Comparison of ENCODE assay signal across 3 worm cellular contexts in genomic region chrX:15564338-15564737, ce11.
TF ChIP-seq lines count a peak whose summit lies in the region.

No protein-coding gene starts in this region.

TF ChIP-seq in whole organism, L1 larva, 84 proteins besides CTCF, POLR2A, EP300 and RAD21 (continued from another document):
- TF ChIP-seq mep-1 (tag; optimal IDR thresholded peaks at IDR 0.05; lab: Kevin White, UChicago) (peak; percentile 25), xbp-1 (tag; optimal IDR thresholded peaks at IDR 0.05; lab: Kevin White, UChicago) (no peak), fkh-10 (GFP tag; optimal IDR thresholded peaks at IDR 0.05; lab: Kevin White, UChicago) (no peak), fkh-8 (tag; optimal IDR thresholded peaks at IDR 0.05; lab: Kevin White, UChicago) (peak; percentile 26), nhr-20 (tag; optimal IDR thresholded peaks at IDR 0.05; lab: Kevin White, UChicago) (no peak), isw-1 (GFP tag; IDR thresholded peaks at IDR 0.05; lab: Robert Waterston, UW) (no peak), unc-130 (tag; optimal IDR thresholded peaks at IDR 0.05; lab: Kevin White, UChicago) (no peak), efl-3 (GFP tag; optimal IDR thresholded peaks at IDR 0.05; lab: Kevin White, UChicago) (no peak), lin-15B (tag; optimal IDR thresholded peaks at IDR 0.05; lab: Kevin White, UChicago) (no peak), sptf-1 (tag; optimal IDR thresholded peaks at IDR 0.05; lab: Kevin White, UChicago) (no peak), C34B4.2 (tag; optimal IDR thresholded peaks at IDR 0.05; lab: Kevin White, UChicago) (no peak), snu-23 (GFP tag; optimal IDR thresholded peaks at IDR 0.05; lab: Kevin White, UChicago) (peak; percentile 37), skn-1 (tag; optimal IDR thresholded peaks at IDR 0.05; lab: Kevin White, UChicago) (no peak), nhr-71 (tag; optimal IDR thresholded peaks at IDR 0.05; lab: Kevin White, UChicago) (peak; percentile 27), swsn-7 (tag; optimal IDR thresholded peaks at IDR 0.05; lab: Kevin White, UChicago) (peak; percentile 6), lin-14 (GFP tag; optimal IDR thresholded peaks at IDR 0.05; lab: Kevin White, UChicago) (peak; percentile 81), sox-4 (tag; optimal IDR thresholded peaks at IDR 0.05; lab: Kevin White, UChicago) (no peak), ztf-11 (tag; optimal IDR thresholded peaks at IDR 0.05; lab: Kevin White, UChicago) (no peak), aly-2 (tag; optimal IDR thresholded peaks at IDR 0.05; lab: Kevin White, UChicago) (no peak), lir-3 (tag; optimal IDR thresholded peaks at IDR 0.05; lab: Kevin White, UChicago; ENCODE audit: poor library complexity) (no peak), pax-3 (tag; optimal IDR thresholded peaks at IDR 0.05; lab: Kevin White, UChicago) (no peak)

TF ChIP-seq in whole organism, L2 larva, 48 proteins besides CTCF, POLR2A, EP300 and RAD21 (continued from another document):
- TF ChIP-seq alr-1 (tag; optimal IDR thresholded peaks at IDR 0.05; lab: Kevin White, UChicago), result no peak
- TF ChIP-seq sma-9 (GFP tag; optimal IDR thresholded peaks at IDR 0.05; lab: Kevin White, UChicago), result peak; percentile 38
- TF ChIP-seq sma-9 (tag; optimal IDR thresholded peaks at IDR 0.05; lab: Kevin White, UChicago), result no peak
- TF ChIP-seq unc-55 (GFP tag; optimal IDR thresholded peaks at IDR 0.05; lab: Kevin White, UChicago), result peak; percentile 40
- TF ChIP-seq sem-4 (tag; optimal IDR thresholded peaks at IDR 0.05; lab: Kevin White, UChicago), result no peak

TF ChIP-seq in whole organism, L4 larva, 104 proteins besides CTCF, POLR2A, EP300 and RAD21 (continued from another document):
- TF ChIP-seq F49E8.2 (tag; optimal IDR thresholded peaks at IDR 0.05; lab: Kevin White, UChicago; ENCODE audit: borderline replicate concordance) (no peak), ces-1 (GFP tag; optimal IDR thresholded peaks at IDR 0.05; lab: Kevin White, UChicago) (no peak), spr-1 (tag; optimal IDR thresholded peaks at IDR 0.05; lab: Kevin White, UChicago) (no peak), lsy-2 (tag; optimal IDR thresholded peaks at IDR 0.05; lab: Kevin White, UChicago) (peak in 1 of 2 experiments; percentile 35), ceh-20 (GFP tag; IDR thresholded peaks at IDR 0.05; lab: Robert Waterston, UW) (0 out of 2 replicates have a peak, but pooled peaks have one; percentile 27), nhr-28 (tag; optimal IDR thresholded peaks at IDR 0.05; lab: Kevin White, UChicago) (no peak), nhr-42 (GFP tag; IDR thresholded peaks at IDR 0.05; lab: Robert Waterston, UW) (no peak), ceh-44 (GFP tag; IDR thresholded peaks at IDR 0.05; lab: Robert Waterston, UW) (no peak), unc-130 (GFP tag; optimal IDR thresholded peaks at IDR 0.05; lab: Kevin White, UChicago) (no peak)
TF ChIP-seq in whole organism, L4 larva: peak in this region for 8.
